Worm (Caenorhabditis elegans): ENCODE data around the gene Y41C4A.8.

Gene Y41C4A.8

ce11 chrIII:11708722-11709121 is at the start of gene Y41C4A.8:
Gene Y41C4A.8 (minus strand): TSS chrIII:11708822.
- TF ChIP-seq mxl-3 (GFP tag; optimal IDR thresholded peaks at IDR 0.05) = no peak
- TF ChIP-seq T26A8.4 (GFP tag; IDR thresholded peaks at IDR 0.05) = no peak
- no peak for TF ChIP-seq nhr-102 (tag; optimal IDR thresholded peaks at IDR 0.05)
- no peak for TF ChIP-seq F26F4.8 (GFP tag; conservative IDR thresholded peaks at IDR 0.05)
- no peak for TF ChIP-seq lin-39 (tag; optimal IDR thresholded peaks at IDR 0.05)
- no peak for TF ChIP-seq nhr-6 (tag; optimal IDR thresholded peaks at IDR 0.05)
- TF ChIP-seq nhr-77 (tag; optimal IDR thresholded peaks at IDR 0.05) = no peak
- no peak for TF ChIP-seq jun-1 (tag; optimal IDR thresholded peaks at IDR 0.05)
- no peak for TF ChIP-seq ceh-28 (tag; optimal IDR thresholded peaks at IDR 0.05)

- TF ChIP-seq spr-3 (GFP tag; optimal IDR thresholded peaks at IDR 0.05) (no peak), zfp-3 (GFP tag; conservative IDR thresholded peaks at IDR 0.05) (no peak), set-16 (GFP tag; IDR thresholded peaks at IDR 0.05) (peak; percentile 52), unc-62 (GFP tag; optimal IDR thresholded peaks at IDR 0.05 in 1 of 2) (peak in 1 of 2 experiments; percentile 17), unc-62 (tag; optimal IDR thresholded peaks at IDR 0.05) (no peak), unc-39 (tag; optimal IDR thresholded peaks at IDR 0.05) (no peak), T20F7.1 (GFP tag; optimal IDR thresholded peaks at IDR 0.05) (no peak)
Measured at ce11 chrIII:11757892-11758291, 49.3 kb upstream of the Y41C4A.8 start.

- no peak for TF ChIP-seq aha-1 (tag)
- TF ChIP-seq nhr-111 (GFP tag; optimal IDR thresholded peaks at IDR 0.05) = no peak
- TF ChIP-seq nhr-102 (tag; optimal IDR thresholded peaks at IDR 0.05) = no peak
- TF ChIP-seq unc-62 (GFP tag; optimal IDR thresholded peaks at IDR 0.05 in 1 of 2) = peak in 1 of 2 experiments; percentile 30
- TF ChIP-seq unc-62 (tag; optimal IDR thresholded peaks at IDR 0.05) = no peak
Measured at ce11 chrIII:11750817-11751216, 42.2 kb upstream of the Y41C4A.8 start.

ce11 chrIII:11750232-11750631 is 41.6 kb upstream of the Y41C4A.8 start:
- no peak for TF ChIP-seq lin-39 (tag; optimal IDR thresholded peaks at IDR 0.05)
- TF ChIP-seq mep-1 (tag; optimal IDR thresholded peaks at IDR 0.05) = no peak
- TF ChIP-seq D1046.2 (GFP tag; IDR thresholded peaks at IDR 0.05) = no peak
- TF ChIP-seq zfp-3 (GFP tag; conservative IDR thresholded peaks at IDR 0.05) = no peak
- no peak for TF ChIP-seq mdt-29 (GFP tag; IDR thresholded peaks at IDR 0.05)
- peak; percentile 46 for TF ChIP-seq aha-1 (tag)
- TF ChIP-seq unc-62 (GFP tag; optimal IDR thresholded peaks at IDR 0.05 in 1 of 2) = peak in 1 of 2 experiments; percentile 92
- no peak for TF ChIP-seq unc-62 (tag; optimal IDR thresholded peaks at IDR 0.05)

ce11 chrIII:11746718-11747117 is 38.1 kb upstream of the Y41C4A.8 start, which contains the start of gene mrt-2:
Gene mrt-2 (plus strand): TSS chrIII:11746766.
- peak; percentile 90 for TF ChIP-seq ZK337.2 (GFP tag; IDR thresholded peaks at IDR 0.05)
- 0 out of 2 replicates have a peak, but pooled peaks have one; percentile 17 for TF ChIP-seq ceh-20 (GFP tag; IDR thresholded peaks at IDR 0.05)
- TF ChIP-seq Y105C5A.15 (GFP tag; IDR thresholded peaks at IDR 0.05) = no peak
- peak; percentile 75 for TF ChIP-seq unc-130 (GFP tag; optimal IDR thresholded peaks at IDR 0.05)
- TF ChIP-seq lin-39 (tag; optimal IDR thresholded peaks at IDR 0.05) = no peak
- TF ChIP-seq mxl-2 (GFP tag; conservative IDR thresholded peaks at IDR 0.05) = no peak
- TF ChIP-seq egl-27 (tag; optimal IDR thresholded peaks at IDR 0.05) = no peak
- 0 out of 2 replicates have a peak, but pooled peaks have one; percentile 39 for TF ChIP-seq dmd-9 (GFP tag; IDR thresholded peaks at IDR 0.05)
- TF ChIP-seq daf-19 (GFP tag; conservative IDR thresholded peaks at IDR 0.05) = no peak
- no peak for TF ChIP-seq nhr-41 (GFP tag; IDR thresholded peaks at IDR 0.05)
- TF ChIP-seq nhr-237 (tag; optimal IDR thresholded peaks at IDR 0.05) = no peak
- no peak for TF ChIP-seq mxl-3 (GFP tag; optimal IDR thresholded peaks at IDR 0.05)
- no peak for TF ChIP-seq ceh-82 (tag; optimal IDR thresholded peaks at IDR 0.05)
- no peak for TF ChIP-seq ceh-62 (tag; optimal IDR thresholded peaks at IDR 0.05)
- TF ChIP-seq ces-1 (GFP tag; optimal IDR thresholded peaks at IDR 0.05) = no peak
- TF ChIP-seq F37D6.2 (tag; optimal IDR thresholded peaks at IDR 0.05) = peak; percentile 14
- TF ChIP-seq pqm-1 (tag; optimal IDR thresholded peaks at IDR 0.05) = no peak
- no peak for TF ChIP-seq zfp-2 (tag; optimal IDR thresholded peaks at IDR 0.05)
- TF ChIP-seq tra-1 (GFP tag; IDR thresholded peaks at IDR 0.05) = no peak; the same call in 1 of the 2 replicates
- TF ChIP-seq dpl-1 (GFP tag; optimal IDR thresholded peaks at IDR 0.05) = peak; percentile 97
- no peak for TF ChIP-seq daf-8 (GFP tag; IDR thresholded peaks at IDR 0.05)
- no peak for TF ChIP-seq R02D3.7 (tag; optimal IDR thresholded peaks at IDR 0.05)
- no peak for TF ChIP-seq unc-62 (GFP tag; optimal IDR thresholded peaks at IDR 0.05 in 1 of 2)
- no peak for TF ChIP-seq unc-62 (tag; optimal IDR thresholded peaks at IDR 0.05)
- TF ChIP-seq nhr-10 (tag; optimal IDR thresholded peaks at IDR 0.05) = no peak
- peak; percentile 44 for TF ChIP-seq hlh-30 (tag; optimal IDR thresholded peaks at IDR 0.05; ENCODE audit: insufficient read depth)
- TF ChIP-seq nhr-28 (tag; optimal IDR thresholded peaks at IDR 0.05) = peak; percentile 24
- TF ChIP-seq gei-8 (GFP tag; optimal IDR thresholded peaks at IDR 0.05) = no peak
- TF ChIP-seq unc-39 (tag; optimal IDR thresholded peaks at IDR 0.05) = no peak
